Fruit fly (Drosophila melanogaster) whole organism, embryonic: ENCODE results near the gene Atg12.

Source experiments
- Bdp1 ChIP-seq: fragments of 200-800 bp; sonication (Bioruptor generic); optimal IDR thresholded peaks from 3 replicates; lab custom pipeline; 2016; ENCODE audit warnings: missing biosample characterization, missing genetic modification characterization
- C15 ChIP-seq: fragments of 200-800 bp; sonication (Bioruptor generic); IDR thresholded peaks from 3 replicates; pipeline ENCODE4 v1.3.6; 2022; ENCODE audit warnings: missing biosample characterization, missing genetic modification characterization
- CG10959 ChIP-seq: fragments of 200-800 bp; sonication (Bioruptor generic); IDR thresholded peaks from 2 replicates; pipeline ENCODE4 v1.3.6; 2022; ENCODE audit warnings: missing biosample characterization, missing genetic modification characterization
- CG11504 ChIP-seq: fragments of 200-800 bp; sonication (Bioruptor generic); optimal IDR thresholded peaks from 3 replicates; lab custom pipeline; 2019; ENCODE audit warnings: missing biosample characterization, mild to moderate bottlenecking, missing genetic modification characterization, moderate library complexity
- CG12104 ChIP-seq: fragments of 200-800 bp; sonication (Bioruptor generic); optimal IDR thresholded peaks from 3 replicates; lab custom pipeline; 2016; ENCODE audit warnings: missing biosample characterization, missing genetic modification characterization
- CG12236 ChIP-seq: fragments of 200-800 bp; sonication (Bioruptor generic); optimal IDR thresholded peaks from 2 replicates; lab custom pipeline; 2016; ENCODE audit warnings: missing biosample characterization, missing genetic modification characterization
- CG13296 ChIP-seq: fragments of 200-800 bp; sonication (Bioruptor generic); optimal IDR thresholded peaks from 3 replicates; lab custom pipeline; 2018; ENCODE audit warnings: missing biosample characterization, mild to moderate bottlenecking, missing genetic modification characterization
- CG15601 ChIP-seq: fragments of 200-800 bp; sonication (Bioruptor generic); optimal IDR thresholded peaks from 3 replicates; lab custom pipeline; 2019; ENCODE audit warnings: missing biosample characterization, mild to moderate bottlenecking, missing genetic modification characterization, moderate library complexity
- CG16813 ChIP-seq: fragments of 200-800 bp; sonication (Bioruptor generic); IDR thresholded peaks from 3 replicates; pipeline ENCODE4 v1.3.6; 2022; ENCODE audit warnings: missing biosample characterization, missing genetic modification characterization; ENCODE audit not compliant: partially characterized antibody
- CG17359 ChIP-seq: fragments of 200-800 bp; sonication (Bioruptor generic); optimal IDR thresholded peaks from 3 replicates; lab custom pipeline; 2018; ENCODE audit warnings: missing biosample characterization, mild to moderate bottlenecking, missing genetic modification characterization, moderate library complexity
- CG18011 ChIP-seq: fragments of 200-800 bp; sonication (Bioruptor generic); optimal IDR thresholded peaks from 2 replicates; lab custom pipeline; 2017; ENCODE audit warnings: missing biosample characterization, missing genetic modification characterization, mild to moderate bottlenecking, moderate library complexity, missing genotype
- CG2129 ChIP-seq: fragments of 200-800 bp; sonication (Bioruptor generic); IDR thresholded peaks from 2 replicates; pipeline ENCODE4 v1.3.6; 2022; ENCODE audit warnings: missing biosample characterization, missing genetic modification characterization; ENCODE audit not compliant: partially characterized antibody
- CG2199 ChIP-seq: fragments of 200-800 bp; sonication (Bioruptor generic); IDR thresholded peaks from 3 replicates; pipeline ENCODE4 v1.3.6; 2022; ENCODE audit warnings: missing biosample characterization, missing genetic modification characterization
- CG2875 ChIP-seq: fragments of 200-800 bp; sonication (Bioruptor generic); optimal IDR thresholded peaks from 2 replicates; lab custom pipeline; 2017; ENCODE audit warnings: missing biosample characterization, mild to moderate bottlenecking, missing genetic modification characterization, missing genetic modification reagents
- CG30020 ChIP-seq: fragments of 200-800 bp; optimal IDR thresholded peaks from 2 replicates; lab custom pipeline; 2019; ENCODE audit warnings: missing biosample characterization, mild to moderate bottlenecking, missing genetic modification characterization, moderate library complexity
- CG30403 ChIP-seq: fragments of 200-800 bp; sonication (Bioruptor generic); optimal IDR thresholded peaks from 3 replicates; lab custom pipeline; 2016; ENCODE audit warnings: missing biosample characterization, missing genetic modification characterization
- CG3163 ChIP-seq: fragments of 200-800 bp; sonication (Bioruptor generic); optimal IDR thresholded peaks from 3 replicates; lab custom pipeline; 2016; ENCODE audit warnings: missing biosample characterization, missing genetic modification characterization
- CG33557 ChIP-seq: fragments of 200-800 bp; sonication (Bioruptor generic); optimal IDR thresholded peaks from 2 replicates; lab custom pipeline; 2019; ENCODE audit warnings: missing biosample characterization, mild to moderate bottlenecking, missing genetic modification characterization, moderate library complexity
- CG34422 ChIP-seq: fragments of 200-800 bp; sonication (Bioruptor generic); IDR thresholded peaks from 3 replicates; pipeline ENCODE4 v1.3.6; 2022; ENCODE audit warnings: missing biosample characterization, missing genetic modification characterization
- CG4328 ChIP-seq: fragments of 200-800 bp; sonication (Bioruptor generic); optimal IDR thresholded peaks from 3 replicates; lab custom pipeline; 2017; ENCODE audit warnings: missing biosample characterization, missing genetic modification reagents, missing genetic modification characterization
- CG4404 ChIP-seq: fragments of 200-800 bp; sonication (Bioruptor generic); IDR thresholded peaks from 2 replicates; pipeline ENCODE4 v1.3.6; 2022; ENCODE audit warnings: missing biosample characterization, missing genetic modification characterization
- CG7556 ChIP-seq: fragments of 200-800 bp; sonication (Bioruptor generic); optimal IDR thresholded peaks from 2 replicates; lab custom pipeline; 2017; ENCODE audit warnings: missing biosample characterization, mild to moderate bottlenecking, missing genetic modification characterization
- CoRest ChIP-seq: fragments of 200-800 bp; sonication (Bioruptor generic); optimal IDR thresholded peaks from 3 replicates; lab custom pipeline; 2018; ENCODE audit warnings: missing biosample characterization, mild to moderate bottlenecking, missing genetic modification characterization, moderate library complexity
- Dip2 ChIP-seq: fragments of 200-800 bp; sonication (Bioruptor generic); IDR thresholded peaks from 2 replicates; pipeline ENCODE4 v1.3.6; 2022; ENCODE audit warnings: missing biosample characterization, missing genetic modification characterization
- Dp ChIP-seq: fragments of 200-800 bp; sonication (Bioruptor generic); optimal IDR thresholded peaks from 2 replicates; lab custom pipeline; 2018; ENCODE audit warnings: missing biosample characterization, mild to moderate bottlenecking, missing genetic modification characterization, moderate library complexity
- Ets97D ChIP-seq: fragments of 200-800 bp; sonication (Bioruptor generic); optimal IDR thresholded peaks from 3 replicates; lab custom pipeline; 2016; ENCODE audit warnings: missing biosample characterization, missing genetic modification characterization
- HLH3B ChIP-seq: fragments of 200-800 bp; sonication (Bioruptor generic); IDR thresholded peaks from 2 replicates; pipeline ENCODE4 v1.3.6; 2022; ENCODE audit warnings: missing biosample characterization, missing genetic modification characterization
- HmgD ChIP-seq: fragments of 200-800 bp; sonication (Bioruptor generic); optimal IDR thresholded peaks from 3 replicates; lab custom pipeline; 2016; ENCODE audit warnings: missing biosample characterization, missing genetic modification characterization
- Hr39 ChIP-seq: fragments of >200 bp; optimal IDR thresholded peaks from 2 replicates; lab custom pipeline; 2017
- Hr51 ChIP-seq, 2 experiments: fragments of 200-800 bp; sonication (Bioruptor generic); optimal IDR thresholded peaks; 2 replicates in 1 of 2; 3 replicates in 1 of 2; lab custom pipeline; 2016 to 2018; ENCODE audit warnings: missing biosample characterization in 2 of 2, missing genetic modification characterization in 2 of 2, mild to moderate bottlenecking in 1 of 2, moderate library complexity in 1 of 2
- Jarid2 ChIP-seq: fragments of 200-800 bp; sonication (Bioruptor generic); optimal IDR thresholded peaks from 3 replicates; lab custom pipeline; 2017; ENCODE audit warnings: mild to moderate bottlenecking, missing biosample characterization, missing genetic modification reagents, missing genetic modification characterization
- MTF-1 ChIP-seq: fragments of 200-800 bp; sonication (Bioruptor generic); optimal IDR thresholded peaks from 2 replicates; lab custom pipeline; 2018; ENCODE audit warnings: missing biosample characterization, mild to moderate bottlenecking, missing genetic modification characterization, borderline replicate concordance
- Med ChIP-seq: fragments of 200-800 bp; sonication (Bioruptor generic); peaks from one replicate; lab custom pipeline; 2016; ENCODE audit warnings: missing biosample characterization, missing genetic modification characterization, mild to moderate bottlenecking, inconsistent platforms, moderate library complexity
- TFAM ChIP-seq: fragments of 200-800 bp; sonication (Bioruptor generic); optimal IDR thresholded peaks from 2 replicates; lab custom pipeline; 2017; ENCODE audit warnings: missing biosample characterization, missing genetic modification characterization, inconsistent platforms
- ac ChIP-seq: fragments of 200-800 bp; sonication (Bioruptor generic); optimal IDR thresholded peaks from 3 replicates; lab custom pipeline; 2017; ENCODE audit warnings: missing biosample characterization, mild to moderate bottlenecking, missing genetic modification characterization
- amos ChIP-seq: fragments of 200-800 bp; sonication (Bioruptor generic); IDR thresholded peaks from 2 replicates; pipeline ENCODE4 v1.3.6; 2022; ENCODE audit warnings: missing biosample characterization, missing genetic modification characterization; ENCODE audit not compliant: partially characterized antibody
- aop ChIP-seq: fragments of 200-800 bp; sonication (Bioruptor generic); IDR thresholded peaks from 2 replicates; pipeline ENCODE4 v1.3.6; 2022; ENCODE audit warnings: missing biosample characterization, missing genetic modification characterization
- fd64A ChIP-seq: fragments of 200-800 bp; sonication (Bioruptor generic); optimal IDR thresholded peaks from 3 replicates; lab custom pipeline; 2018; ENCODE audit warnings: missing biosample characterization, mild to moderate bottlenecking, missing genetic modification characterization
- fru ChIP-seq: fragments of >200 bp; optimal IDR thresholded peaks from 2 replicates; lab custom pipeline; 2017
- kay ChIP-seq: fragments of 200-800 bp; sonication (Bioruptor generic); optimal IDR thresholded peaks from 2 replicates; lab custom pipeline; 2016; ENCODE audit warnings: missing biosample characterization, missing genetic modification characterization
- lov ChIP-seq, 2 experiments: fragments of 200-800 bp in 1 of 2; fragments of >200 bp in 1 of 2; sonication (Bioruptor generic) in 1 of 2; IDR thresholded peaks in 1 of 2; optimal IDR thresholded peaks in 1 of 2; 2 replicates in 1 of 2; 3 replicates in 1 of 2; pipeline versions ENCODE4 v1.3.6 to Lab custom; 2017 to 2022; ENCODE audit warnings: missing biosample characterization in 1 of 2, missing genetic modification characterization in 1 of 2
- pita ChIP-seq: fragments of 200-800 bp; sonication (Bioruptor generic); optimal IDR thresholded peaks from 2 replicates; lab custom pipeline; 2017; ENCODE audit warnings: missing biosample characterization, mild to moderate bottlenecking, missing genetic modification characterization
- prd ChIP-seq, 3 experiments: fragments of >200 bp in 2 of 3; fragments of 200-800 bp in 1 of 3; sonication (Bioruptor generic) in 1 of 3; optimal IDR thresholded peaks in 2 of 3; IDR thresholded peaks in 1 of 3; 2 replicates in 2 of 3; 3 replicates in 1 of 3; pipeline versions ENCODE4 v1.3.6 to Lab custom; 2017 to 2022; ENCODE audit warnings: missing biosample characterization in 1 of 3, missing genetic modification characterization in 1 of 3
- pzg ChIP-seq: fragments of 200-800 bp; sonication (Bioruptor generic); optimal IDR thresholded peaks from 3 replicates; lab custom pipeline; 2018; ENCODE audit warnings: missing biosample characterization, mild to moderate bottlenecking, missing genetic modification characterization, moderate library complexity
- sens ChIP-seq: fragments of 200-800 bp; sonication (Bioruptor generic); peaks from one replicate; lab custom pipeline; 2016; ENCODE audit warnings: missing biosample characterization, missing genetic modification characterization
- sim ChIP-seq: fragments of 200-800 bp; sonication (Bioruptor generic); IDR thresholded peaks from 2 replicates; pipeline ENCODE4 v1.3.6; 2022; ENCODE audit warnings: missing biosample characterization, missing genetic modification characterization
- trem ChIP-seq: fragments of 200-800 bp; optimal IDR thresholded peaks from 3 replicates; lab custom pipeline; 2019; ENCODE audit warnings: missing biosample characterization, mild to moderate bottlenecking, missing genetic modification characterization, moderate library complexity

Gene Atg12

dm6 chr3L:12119875-12120485, 16.8 kb upstream of the Atg12 start, which contains the start of gene CG11560 (continued):
- TF ChIP-seq CG2875 (GFP tag; lab: Kevin White, UChicago) (no peak), sim (GFP tag; lab: Robert Waterston, UW) (no peak), Hr51 (GFP tag; optimal IDR thresholded peaks at IDR 0.05; lab: Kevin White, UChicago) (no peak), prd (optimal IDR thresholded peaks at IDR 0.05; lab: Kevin White, UChicago) (no peak), prd (GFP tag; IDR thresholded peaks at IDR 0.05; lab: Robert Waterston, UW) (no peak), Bdp1 (no peak), lov (optimal IDR thresholded peaks at IDR 0.05; lab: Kevin White, UChicago) (no peak), lov (GFP tag; IDR thresholded peaks at IDR 0.05; lab: Robert Waterston, UW) (no peak), Dp (GFP tag; lab: Kevin White, UChicago) (peak; percentile 68), CG13296 (GFP tag; lab: Kevin White, UChicago) (no peak), Dip2 (no peak), CG2199 (GFP tag; lab: Robert Waterston, UW) (no peak), TFAM (GFP tag; lab: Kevin White, UChicago) (no peak), trem (tag; lab: Kevin White, UChicago) (peak; percentile 31), CG12236 (GFP tag; lab: Kevin White, UChicago) (no peak), Jarid2 (no peak)

DNA sequence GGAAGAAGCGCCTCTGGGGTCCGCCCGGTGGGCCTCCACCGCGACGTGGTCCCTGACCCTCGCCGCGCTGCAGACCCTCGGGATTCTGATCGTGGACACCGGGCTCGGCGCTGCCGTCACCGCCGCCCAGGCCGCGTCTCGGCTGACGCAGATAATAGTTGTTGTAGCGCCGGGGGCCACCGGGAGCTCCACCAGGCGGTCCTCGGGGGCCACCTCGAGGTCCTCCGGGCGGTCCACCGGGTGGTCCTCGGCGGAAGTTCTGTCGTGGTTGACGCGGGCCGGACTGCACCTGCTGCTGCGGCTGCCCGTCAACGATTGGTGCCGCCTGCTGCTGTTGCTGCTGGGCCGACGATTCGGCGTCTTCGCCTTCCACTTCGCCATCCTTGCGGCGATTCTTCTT, 13.9 kb upstream of the Atg12 start:
- TF ChIP-seq Med (peak; percentile 10), sens (GFP tag; lab: Kevin White, UChicago) (peak; percentile 51), CG34422 (GFP tag; lab: Robert Waterston, UW) (no peak), pita (GFP tag; lab: Kevin White, UChicago) (no peak), kay (GFP tag; lab: Kevin White, UChicago) (no peak), HLH3B (GFP tag; lab: Robert Waterston, UW) (no peak), CG12104 (GFP tag; lab: Kevin White, UChicago) (no peak), Hr39 (lab: Kevin White, UChicago) (peak; percentile 76), fd64A (GFP tag; lab: Kevin White, UChicago) (no peak), CoRest (tag; lab: Kevin White, UChicago) (no peak), CG16813 (GFP tag; lab: Robert Waterston, UW) (0 out of 3 replicates have a peak, but pooled peaks have one; percentile 15)

DNA sequence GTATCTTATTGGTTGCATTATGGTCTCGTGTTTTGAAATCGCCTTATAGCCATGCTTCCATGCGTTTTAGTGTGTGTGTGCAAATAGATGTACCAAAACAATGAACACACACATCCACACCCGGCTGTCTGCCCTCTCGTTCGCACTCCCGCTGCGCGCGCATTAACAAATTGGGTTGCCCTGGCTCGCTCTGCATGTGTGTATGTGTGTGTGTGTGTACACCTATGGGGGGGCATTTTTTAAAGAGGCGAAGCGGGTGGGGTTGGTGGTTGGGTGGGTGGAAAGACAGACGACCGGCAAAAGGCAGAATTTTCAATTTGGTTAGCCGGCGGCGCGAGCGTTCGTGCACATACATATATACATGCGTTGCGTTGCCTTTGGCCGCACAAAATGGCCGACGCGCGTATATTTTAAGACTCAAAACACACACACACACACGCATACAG, 12.6 kb upstream of the Atg12 start:
- TF ChIP-seq ac (GFP tag; lab: Kevin White, UChicago) (no peak), HmgD (GFP tag; lab: Kevin White, UChicago) (no peak), fru (lab: Kevin White, UChicago) (no peak), MTF-1 (peak; percentile 14), CG3163 (GFP tag; lab: Kevin White, UChicago) (no peak), CG4404 (GFP tag; lab: Robert Waterston, UW) (no peak), Ets97D (GFP tag; lab: Kevin White, UChicago) (no peak), CG30403 (GFP tag; lab: Kevin White, UChicago) (no peak), CG15601 (peak; percentile 6), pzg (GFP tag; lab: Kevin White, UChicago) (peak; percentile 42), aop (GFP tag; lab: Robert Waterston, UW) (no peak), CG10959 (GFP tag; lab: Robert Waterston, UW) (no peak), CG7556 (GFP tag; lab: Kevin White, UChicago) (no peak), amos (GFP tag; lab: Robert Waterston, UW) (peak; percentile 23; the same call in 1 of the 2 replicates), CG11504 (peak; percentile 16), CG18011 (no peak), CG33557 (GFP tag; lab: Kevin White, UChicago) (peak; percentile 36), C15 (GFP tag; lab: Robert Waterston, UW) (no peak), CG2129 (GFP tag; lab: Robert Waterston, UW) (no peak), CG30020 (no peak), CG4328 (GFP tag; lab: Kevin White, UChicago) (peak; percentile 4), CG17359 (tag; lab: Kevin White, UChicago) (no peak)
